Worm (Caenorhabditis elegans): Measurements from ENCODE around the gene mpst-2.
A peak's percentile ranks its signal among the peaks of the same experiment; 100 is the strongest.
"Not testable (repeated sequence)": the region's sequence is repeated elsewhere in the genome, so short reads cannot be mapped to it uniquely, and the experiment has no call there.

mpst-2 gene

DNA sequence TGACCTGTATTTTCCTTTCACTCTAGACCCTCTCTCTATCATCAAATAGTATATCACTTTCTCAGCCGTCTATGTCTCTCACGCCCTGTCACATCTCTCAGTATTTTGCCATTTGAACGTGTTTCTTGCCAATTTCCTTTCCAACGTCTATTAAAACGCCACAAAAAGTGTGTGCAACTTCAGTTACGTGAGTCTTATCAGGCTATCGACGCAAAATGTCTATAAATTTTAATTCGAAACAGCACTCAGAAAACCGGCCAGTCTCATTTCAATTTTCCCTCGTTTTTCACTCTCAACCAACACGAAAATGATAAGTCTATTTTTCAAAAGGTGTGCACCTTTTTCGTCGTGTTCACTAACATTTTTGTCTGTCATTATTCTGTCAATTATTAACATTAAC lies 2.3 kb upstream of the mpst-2 start, which contains the start of gene mpst-3 (continued):
- TF ChIP-seq rec-8 (tag; optimal IDR thresholded peaks at IDR 0.05) (no peak), snpc-4 (GFP tag; optimal IDR thresholded peaks at IDR 0.05) (no peak), snpc-4 (tag; optimal IDR thresholded peaks at IDR 0.05) (peak in 2 of 4 experiments; percentile 18 to 26), madf-8 (GFP tag; conservative IDR thresholded peaks at IDR 0.05) (no peak), lin-54 (GFP tag; optimal IDR thresholded peaks at IDR 0.05) (peak; percentile 17), zim-3 (tag; optimal IDR thresholded peaks at IDR 0.05) (no peak), nhr-120 (GFP tag; IDR thresholded peaks at IDR 0.05) (no peak), attf-5 (GFP tag; optimal IDR thresholded peaks at IDR 0.05) (peak; percentile 30), lag-1 (GFP tag; IDR thresholded peaks at IDR 0.05) (no peak), snpc-3.4 (tag; optimal IDR thresholded peaks at IDR 0.05) (no peak), snpc-1.3 (tag; optimal IDR thresholded peaks at IDR 0.05; ENCODE audit: insufficient read depth) (no peak), nhr-179 (tag; optimal IDR thresholded peaks at IDR 0.05) (no peak), dox-1 (GFP tag; IDR thresholded peaks at IDR 0.05) (peak; percentile 75)

DNA sequence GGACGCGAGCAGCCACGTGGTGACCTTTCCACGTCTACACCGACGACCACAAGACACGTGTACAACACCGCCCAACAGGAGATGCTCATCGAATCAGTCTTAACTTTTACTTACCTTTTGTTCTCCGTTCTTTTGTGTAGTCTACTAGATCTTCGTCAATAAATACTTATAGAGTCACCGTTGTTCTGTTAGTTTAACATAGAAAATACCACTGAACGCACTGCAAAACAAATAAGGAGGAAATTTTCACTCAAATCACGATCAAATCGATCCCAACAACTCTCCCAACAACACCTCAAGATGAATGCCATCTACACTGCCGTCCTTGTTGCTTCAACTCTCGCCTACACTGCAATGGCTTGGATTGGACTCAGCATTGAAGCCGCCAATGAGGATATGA lies 2.5 kb downstream of the mpst-2 start, which contains the start of gene nspa-2:
Gene nspa-2, plus strand, starts transcription at position 301 of the 400 bp plus-strand sequence.
- not testable (repeated sequence) for TF ChIP-seq K11D2.4 (GFP tag; IDR thresholded peaks at IDR 0.05); rec-8 (tag; optimal IDR thresholded peaks at IDR 0.05); tlf-1 (GFP tag; optimal IDR thresholded peaks at IDR 0.05)

DNA sequence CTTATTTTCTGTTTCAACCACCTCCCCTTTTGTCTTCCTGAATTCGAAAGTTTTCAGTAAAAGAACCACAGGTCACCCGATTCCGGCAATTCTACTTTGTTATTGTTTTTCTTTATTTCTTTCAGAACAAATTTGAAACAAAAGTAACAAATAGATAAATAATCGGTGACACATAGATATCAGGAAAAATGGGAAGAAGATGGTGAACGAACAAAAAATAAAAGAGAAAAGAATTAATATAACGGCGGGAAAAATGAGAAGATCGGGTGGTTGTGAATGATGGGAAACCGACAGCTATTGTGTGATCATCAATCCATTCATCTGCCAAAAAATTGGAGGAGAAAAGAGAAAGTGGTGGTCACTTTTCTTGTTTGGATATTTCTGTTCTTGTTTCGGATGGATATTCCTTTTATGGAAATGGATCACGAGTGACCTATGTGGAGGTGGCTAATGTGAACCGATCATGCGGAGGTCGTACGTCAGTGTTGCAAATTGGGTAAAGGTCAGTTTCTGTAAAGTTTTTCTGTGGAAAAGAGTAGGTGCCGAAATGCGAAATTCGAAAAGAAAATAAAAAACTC lies 15.9 kb downstream of the mpst-2 start:
- TF ChIP-seq dpl-1 (GFP tag; optimal IDR thresholded peaks at IDR 0.05): no peak
- TF ChIP-seq tbx-9 (tag; optimal IDR thresholded peaks at IDR 0.05; ENCODE audit: borderline replicate concordance): no peak

DNA sequence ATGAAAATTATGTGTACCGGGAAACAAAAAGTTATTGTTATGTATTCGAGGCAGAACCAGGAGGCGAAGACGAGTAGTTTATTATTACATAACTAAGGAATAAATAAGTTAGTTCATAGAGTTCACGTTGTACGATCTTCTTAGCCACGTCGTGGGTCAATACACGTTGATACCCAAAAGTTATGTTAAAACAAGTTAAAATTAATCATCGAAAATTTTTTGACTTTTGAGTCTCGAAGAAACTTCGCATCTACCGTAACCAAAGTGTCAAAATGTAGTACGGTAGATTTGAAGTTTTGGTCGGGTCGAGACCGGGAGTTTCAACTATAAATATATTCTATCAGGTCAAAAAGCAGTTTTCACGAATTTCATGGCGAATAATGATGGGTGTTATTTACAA lies 16.5 kb downstream of the mpst-2 start, which contains the start of gene ZC412.10:
Gene ZC412.10, minus strand, starts transcription at position 101 of the 400 bp plus-strand sequence.
- not testable (repeated sequence) for TF ChIP-seq rpc-1 (optimal IDR thresholded peaks at IDR 0.05); rpc-1 (tag; optimal IDR thresholded peaks at IDR 0.05); gei-17 (GFP tag; optimal IDR thresholded peaks at IDR 0.05); attf-3 (GFP tag; conservative IDR thresholded peaks at IDR 0.05)

DNA sequence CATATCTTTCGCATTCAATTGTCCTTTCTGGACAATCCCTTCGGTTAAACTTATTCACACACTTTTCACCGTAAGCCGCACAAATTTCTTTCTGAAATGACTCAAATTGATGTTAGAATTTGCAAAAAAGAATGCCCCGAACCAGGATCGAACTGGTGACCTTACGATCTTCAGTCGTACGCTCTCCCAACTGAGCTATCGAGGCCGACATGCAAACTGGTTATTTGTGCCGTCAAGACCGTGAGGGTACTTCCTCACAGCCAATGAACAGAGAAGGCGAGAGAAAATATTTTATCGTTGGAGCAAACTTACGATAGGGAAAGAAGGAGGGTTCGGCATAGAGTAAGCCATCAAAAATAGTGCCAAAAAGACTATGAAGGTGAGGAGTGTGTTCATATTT lies 17.0 kb downstream of the mpst-2 start:
- TF ChIP-seq snpc-4 (GFP tag; optimal IDR thresholded peaks at IDR 0.05) (peak; percentile 96), snpc-4 (tag; optimal IDR thresholded peaks at IDR 0.05) (peak; percentile 97 to 99 (median 98)), nhr-80 (tag; optimal IDR thresholded peaks at IDR 0.05) (peak; percentile 4), chd-7 (tag; optimal IDR thresholded peaks at IDR 0.05) (no peak), attf-3 (GFP tag; conservative IDR thresholded peaks at IDR 0.05) (no peak), Y79H2A.3 (GFP tag; conservative IDR thresholded peaks at IDR 0.05) (no peak), mel-28 (tag; optimal IDR thresholded peaks at IDR 0.05; ENCODE audit: borderline replicate concordance) (no peak), zfh-2 (GFP tag; conservative IDR thresholded peaks at IDR 0.05) (no peak), Y53F4B.3 (GFP tag; IDR thresholded peaks at IDR 0.05) (peak; percentile 52; the same call in 1 of the 2 replicates), Y56A3A.18 (GFP tag; IDR thresholded peaks at IDR 0.05) (peak; percentile 44; the same call in 1 of the 2 replicates), xnd-1 (tag; optimal IDR thresholded peaks at IDR 0.05) (no peak), lin-26 (GFP tag; IDR thresholded peaks at IDR 0.05) (no peak), ztf-26 (tag; optimal IDR thresholded peaks at IDR 0.05) (no peak), atf-7 (tag; optimal IDR thresholded peaks at IDR 0.05) (peak; percentile 19), K12H6.12 (tag; optimal IDR thresholded peaks at IDR 0.05) (no peak), akir-1 (GFP tag; optimal IDR thresholded peaks at IDR 0.05) (no peak), Y53G8AR.9 (GFP tag; conservative IDR thresholded peaks at IDR 0.05) (0 out of 2 replicates have a peak, but pooled peaks have one; percentile 25), let-526 (GFP tag; IDR thresholded peaks at IDR 0.05) (no peak), ztf-6 (GFP tag; IDR thresholded peaks at IDR 0.05) (no peak), ztf-18 (tag; optimal IDR thresholded peaks at IDR 0.05) (peak; percentile 18), ceh-58 (GFP tag; IDR thresholded peaks at IDR 0.05) (no peak), bed-2 (GFP tag; IDR thresholded peaks at IDR 0.05) (no peak), nfyb-1 (GFP tag; IDR thresholded peaks at IDR 0.05) (peak; percentile 76)

All from whole organism, young adult.